Worm (Caenorhabditis elegans) whole organism, mixed stage, embryonic: ENCODE results near the gene F47B7.4.

Experiments used
- bed-3 ChIP-seq: fragments of 200-800 bp; sonication (Bioruptor generic); optimal IDR thresholded peaks from 3 replicates; lab custom pipeline; 2018; ENCODE audit warnings: mild to moderate bottlenecking, missing genetic modification characterization, moderate library complexity, missing compliant biosample characterization
- ceh-39 ChIP-seq: fragments of 150-350 bp; optimal IDR thresholded peaks from 2 replicates; lab custom pipeline; 2014; ENCODE audit warnings: missing biosample characterization, missing genetic modification characterization
- ces-1 ChIP-seq: fragments of 150-350 bp; optimal IDR thresholded peaks from 2 replicates; lab custom pipeline; 2014; ENCODE audit warnings: missing biosample characterization, missing genetic modification reagents, missing genetic modification characterization
- elt-3 ChIP-seq: fragments of 150-350 bp; optimal IDR thresholded peaks from 2 replicates; lab custom pipeline; 2014; ENCODE audit warnings: missing biosample characterization, missing genetic modification characterization
- lsy-2 ChIP-seq: fragments of 150-350 bp; optimal IDR thresholded peaks from 2 replicates; lab custom pipeline; 2014; ENCODE audit warnings: missing biosample characterization, missing genetic modification characterization
- mep-1 ChIP-seq: fragments of 150-350 bp; optimal IDR thresholded peaks from 2 replicates; lab custom pipeline; 2017; ENCODE audit warnings: missing biosample characterization, missing genetic modification reagents, missing genetic modification characterization, inconsistent platforms
- nhr-28 ChIP-seq: fragments of 150-350 bp; optimal IDR thresholded peaks from 2 replicates; lab custom pipeline; 2014; ENCODE audit warnings: missing biosample characterization, missing genetic modification characterization
- nhr-76 ChIP-seq: sonication (generic microtip); optimal IDR thresholded peaks from 2 replicates; lab custom pipeline; 2017; ENCODE audit warnings: missing biosample characterization, missing genetic modification characterization
- pha-4 ChIP-seq: fragments of 150-350 bp; optimal IDR thresholded peaks from 2 replicates; lab custom pipeline; 2018; ENCODE audit warnings: missing biosample characterization, missing genetic modification reagents, missing genetic modification characterization
- sptf-1 ChIP-seq: sonication (generic microtip); optimal IDR thresholded peaks from 2 replicates; lab custom pipeline; 2017; ENCODE audit warnings: mild to moderate bottlenecking, missing genetic modification characterization, moderate library complexity, missing compliant biosample characterization
- unc-62 ChIP-seq: fragments of 150-350 bp; optimal IDR thresholded peaks from 2 replicates; lab custom pipeline; 2014; ENCODE audit warnings: missing biosample characterization, missing genetic modification reagents, missing genetic modification characterization
- ztf-11 ChIP-seq: fragments of 150-350 bp; optimal IDR thresholded peaks from 2 replicates; lab custom pipeline; 2014; ENCODE audit warnings: missing biosample characterization, missing genetic modification characterization

DNA sequence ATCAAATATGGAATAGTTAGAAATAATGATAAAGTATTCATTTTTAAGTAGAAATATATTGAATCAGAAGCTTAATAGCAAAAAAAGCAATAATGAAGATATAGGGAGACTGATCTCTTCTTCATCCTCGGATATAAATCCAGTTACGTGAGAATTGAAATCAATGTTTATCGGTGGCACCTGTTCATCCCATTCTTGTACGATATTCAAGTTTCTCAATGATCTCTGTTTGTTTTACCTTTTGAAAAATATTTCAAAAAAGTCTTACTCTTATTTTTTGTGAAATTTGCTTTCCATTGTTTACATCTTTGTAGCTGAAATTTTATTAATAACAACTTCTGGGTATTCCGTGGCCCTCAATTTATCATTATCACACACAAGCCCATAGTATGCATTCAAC is 8.1 kb downstream of the F47B7.4 start, which contains the start of gene T14G12.12:
- no peak for TF ChIP-seq nhr-76
- no peak for TF ChIP-seq mep-1
- TF ChIP-seq sptf-1 (tag; lab: Kevin White, UChicago): no peak
- no peak for TF ChIP-seq ces-1 (GFP tag; lab: Kevin White, UChicago)
- TF ChIP-seq nhr-28 (tag; lab: Kevin White, UChicago): no peak
- no peak for TF ChIP-seq bed-3 (GFP tag; lab: Kevin White, UChicago)
- TF ChIP-seq unc-62 (GFP tag; lab: Kevin White, UChicago): no peak
- TF ChIP-seq ztf-11 (tag; lab: Kevin White, UChicago): no peak
- no peak for TF ChIP-seq ceh-39 (tag; lab: Kevin White, UChicago)
- TF ChIP-seq pha-4 (tag; lab: Kevin White, UChicago): no peak
- no peak for TF ChIP-seq lsy-2 (tag; lab: Kevin White, UChicago)
- no peak for TF ChIP-seq elt-3 (tag; lab: Kevin White, UChicago)
